Worm (Caenorhabditis elegans) whole organism, L4/young adult: Measurements from ENCODE around the gene D1086.1.

Experiments used
- W03F9.2 ChIP-seq: fragments of 150-350 bp; optimal IDR thresholded peaks from 2 replicates; lab custom pipeline; 2014; ENCODE audit warnings: missing biosample characterization, missing genetic modification characterization
- him-1 ChIP-seq: sonication (generic microtip); optimal IDR thresholded peaks from 2 replicates; lab custom pipeline; 2016; ENCODE audit warnings: missing genotype, missing genetic modification reagents, missing genetic modification characterization, missing compliant biosample characterization

DNA sequence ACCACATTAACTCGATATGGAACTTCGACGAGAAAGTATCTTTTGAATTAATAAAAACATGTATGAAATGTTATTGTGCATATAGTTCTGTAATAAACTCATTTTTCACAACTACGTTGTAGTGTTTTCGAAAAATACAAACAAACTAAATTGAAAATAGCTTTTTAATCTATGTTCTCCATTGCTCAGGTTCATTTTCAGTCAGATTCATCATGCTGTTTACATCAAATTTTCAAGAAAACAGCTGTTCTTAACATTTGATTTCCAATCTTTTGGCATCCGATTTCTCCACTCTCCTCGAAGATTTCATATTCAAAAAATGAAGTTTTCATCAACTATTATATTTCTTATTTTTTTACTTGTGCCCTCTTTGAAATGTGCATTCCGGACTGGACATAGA is 11.4 kb downstream of the D1086.1 start, which contains the start of gene H39E23.2:
- TF ChIP-seq him-1 (tag; lab: Kevin White, UChicago) (no peak), W03F9.2 (tag; lab: Kevin White, UChicago) (no peak)
